Worm (Caenorhabditis elegans): Measurements from ENCODE around the gene glb-5.

DNA sequence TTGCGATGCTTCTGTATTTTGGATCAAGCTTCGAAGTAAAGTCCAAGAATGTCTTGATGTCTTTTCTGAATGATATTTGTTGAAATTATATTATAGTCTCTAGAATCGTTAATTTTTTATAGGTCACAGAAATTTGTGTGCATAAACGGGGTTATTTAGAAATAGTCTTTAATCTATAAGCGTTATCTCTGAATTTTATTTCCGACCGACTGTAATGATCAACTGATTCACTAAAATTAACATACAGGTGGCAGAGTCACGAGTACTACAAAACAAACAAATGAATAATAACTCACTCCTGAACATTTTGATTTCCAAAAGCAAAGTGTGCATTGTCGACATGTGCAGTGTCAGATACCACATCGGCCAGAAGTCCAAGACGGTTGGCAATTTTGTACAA is 47.0 kb upstream of the glb-5 start:
- TF ChIP-seq pha-4 (tag; optimal IDR thresholded peaks at IDR 0.05) (no peak), ces-1 (GFP tag; optimal IDR thresholded peaks at IDR 0.05) (no peak), unc-62 (GFP tag; optimal IDR thresholded peaks at IDR 0.05) (no peak), lin-13 (tag; optimal IDR thresholded peaks at IDR 0.05) (no peak), zip-8 (tag; optimal IDR thresholded peaks at IDR 0.05) (no peak), mep-1 (tag; optimal IDR thresholded peaks at IDR 0.05) (no peak), nhr-28 (tag; optimal IDR thresholded peaks at IDR 0.05) (no peak), nhr-12 (tag; optimal IDR thresholded peaks at IDR 0.05) (no peak), lin-32 (GFP tag; optimal IDR thresholded peaks at IDR 0.05) (no peak), snpc-4 (tag; optimal IDR thresholded peaks at IDR 0.05) (no peak), elt-3 (tag; optimal IDR thresholded peaks at IDR 0.05) (no peak)

Measured in whole organism, mixed stage, embryonic.